Fruit fly (Drosophila melanogaster) whole organism, embryonic: ENCODE measurements around the gene yellow-f.
A peak's percentile ranks its signal among the peaks of the same experiment; 100 is the strongest.

ENCODE experiments used
- Atf6 ChIP-seq: fragments of 200-800 bp; sonication (Bioruptor generic); IDR thresholded peaks from 2 replicates; pipeline ENCODE4 v1.3.6; 2022; ENCODE audit warnings: missing biosample characterization, missing genetic modification characterization
- CG10366 ChIP-seq: fragments of 200-800 bp; sonication (Bioruptor generic); IDR thresholded peaks from 2 replicates; pipeline ENCODE4 v1.3.6; 2022; ENCODE audit warnings: missing biosample characterization, missing genetic modification characterization
- CG10979 ChIP-seq: fragments of 200-800 bp; sonication (Bioruptor generic); optimal IDR thresholded peaks from 2 replicates; lab custom pipeline; 2018; ENCODE audit warnings: missing biosample characterization, mild to moderate bottlenecking, missing genetic modification characterization, moderate library complexity
- CG12071 ChIP-seq: fragments of 200-800 bp; sonication (Bioruptor generic); optimal IDR thresholded peaks from 3 replicates; lab custom pipeline; 2018; ENCODE audit warnings: missing biosample characterization, mild to moderate bottlenecking, missing genetic modification characterization
- CG13424 ChIP-seq: fragments of 200-800 bp; sonication (Bioruptor generic); optimal IDR thresholded peaks from 2 replicates; lab custom pipeline; 2019; ENCODE audit warnings: missing biosample characterization, mild to moderate bottlenecking, missing genetic modification characterization, moderate library complexity
- CG16779 ChIP-seq: fragments of 200-800 bp; sonication (Bioruptor generic); IDR thresholded peaks from 2 replicates; pipeline ENCODE4 v1.3.6; 2022; ENCODE audit warnings: missing biosample characterization, missing genetic modification characterization
- CG16813 ChIP-seq: fragments of 200-800 bp; sonication (Bioruptor generic); IDR thresholded peaks from 3 replicates; pipeline ENCODE4 v1.3.6; 2022; ENCODE audit warnings: missing biosample characterization, missing genetic modification characterization; ENCODE audit not compliant: partially characterized antibody
- CG17359 ChIP-seq: fragments of 200-800 bp; sonication (Bioruptor generic); optimal IDR thresholded peaks from 3 replicates; lab custom pipeline; 2018; ENCODE audit warnings: missing biosample characterization, mild to moderate bottlenecking, missing genetic modification characterization, moderate library complexity
- CG18476 ChIP-seq: fragments of 200-800 bp; sonication (Bioruptor generic); optimal IDR thresholded peaks from 2 replicates; lab custom pipeline; 2016; ENCODE audit warnings: missing biosample characterization, mild to moderate bottlenecking, missing genetic modification characterization
- CG30403 ChIP-seq: fragments of 200-800 bp; sonication (Bioruptor generic); optimal IDR thresholded peaks from 3 replicates; lab custom pipeline; 2016; ENCODE audit warnings: missing biosample characterization, missing genetic modification characterization
- CG30431 ChIP-seq: fragments of 200-800 bp; sonication (Bioruptor generic); optimal IDR thresholded peaks from 2 replicates; lab custom pipeline; 2017; ENCODE audit warnings: missing biosample characterization, missing genetic modification characterization
- CG3065 ChIP-seq: fragments of 200-800 bp; sonication (Bioruptor generic); optimal IDR thresholded peaks from 2 replicates; lab custom pipeline; 2016; ENCODE audit warnings: missing biosample characterization, missing genetic modification characterization
- CG33213 ChIP-seq: fragments of 200-800 bp; sonication (Bioruptor generic); optimal IDR thresholded peaks from 3 replicates; lab custom pipeline; 2016; ENCODE audit warnings: missing biosample characterization, missing genetic modification characterization
- CG4328 ChIP-seq: fragments of 200-800 bp; sonication (Bioruptor generic); optimal IDR thresholded peaks from 3 replicates; lab custom pipeline; 2017; ENCODE audit warnings: missing biosample characterization, missing genetic modification reagents, missing genetic modification characterization
- CG4617 ChIP-seq: fragments of 200-800 bp; sonication (Bioruptor generic); optimal IDR thresholded peaks from 3 replicates; lab custom pipeline; 2016; ENCODE audit warnings: missing biosample characterization, missing genetic modification characterization, borderline replicate concordance
- CG6254 ChIP-seq: fragments of 200-800 bp; sonication (Bioruptor generic); optimal IDR thresholded peaks from 3 replicates; lab custom pipeline; 2017; ENCODE audit warnings: mild to moderate bottlenecking, missing biosample characterization, missing genetic modification reagents, missing genetic modification characterization
- CG6272 ChIP-seq: fragments of 200-800 bp; sonication (Bioruptor generic); IDR thresholded peaks from 2 replicates; pipeline ENCODE4 v1.3.6; 2022; ENCODE audit warnings: missing biosample characterization, missing genetic modification characterization
- CG7963 ChIP-seq: fragments of 200-800 bp; sonication (Bioruptor generic); IDR thresholded peaks from 3 replicates; pipeline ENCODE4 v1.3.6; 2022; ENCODE audit warnings: missing biosample characterization, missing genetic modification characterization; ENCODE audit not compliant: partially characterized antibody
- CG8944 ChIP-seq: fragments of 200-800 bp; sonication (Bioruptor generic); optimal IDR thresholded peaks from 3 replicates; lab custom pipeline; 2016; ENCODE audit warnings: missing biosample characterization, missing genetic modification characterization
- CG9727 ChIP-seq: fragments of 200-800 bp; sonication (Bioruptor generic); optimal IDR thresholded peaks from 3 replicates; lab custom pipeline; 2017; ENCODE audit warnings: missing biosample characterization, mild to moderate bottlenecking, missing genetic modification characterization
- CkIIα-i1 ChIP-seq: fragments of 200-800 bp; sonication (Bioruptor generic); IDR thresholded peaks from 2 replicates; pipeline ENCODE4 v1.3.6; 2022; ENCODE audit warnings: missing biosample characterization, missing genetic modification characterization
- MTF-1 ChIP-seq: fragments of 200-800 bp; sonication (Bioruptor generic); optimal IDR thresholded peaks from 2 replicates; lab custom pipeline; 2018; ENCODE audit warnings: missing biosample characterization, mild to moderate bottlenecking, missing genetic modification characterization, borderline replicate concordance
- NfI ChIP-seq: fragments of 200-800 bp; sonication (Bioruptor generic); optimal IDR thresholded peaks from 3 replicates; lab custom pipeline; 2018; ENCODE audit warnings: missing biosample characterization, mild to moderate bottlenecking, missing genetic modification characterization, moderate library complexity
- Scr ChIP-seq: fragments of 200-800 bp; sonication (Bioruptor generic); IDR thresholded peaks from 2 replicates; pipeline ENCODE4 v1.3.6; 2022; ENCODE audit warnings: missing biosample characterization, missing genetic modification characterization; ENCODE audit not compliant: partially characterized antibody
- Sin3A ChIP-seq: fragments of >200 bp; optimal IDR thresholded peaks from 2 replicates; lab custom pipeline; 2018
- TFAM ChIP-seq: fragments of 200-800 bp; sonication (Bioruptor generic); optimal IDR thresholded peaks from 2 replicates; lab custom pipeline; 2017; ENCODE audit warnings: missing biosample characterization, missing genetic modification characterization, inconsistent platforms
- Taf1 ChIP-seq: fragments of 200-800 bp; sonication (Bioruptor generic); IDR thresholded peaks from 2 replicates; pipeline ENCODE4 v1.3.6; 2022; ENCODE audit warnings: missing biosample characterization, missing genetic modification characterization
- al ChIP-seq: fragments of 200-800 bp; sonication (Bioruptor generic); IDR thresholded peaks from 2 replicates; pipeline ENCODE4 v1.3.6; 2022; ENCODE audit warnings: missing biosample characterization, missing genetic modification characterization
- ash1 ChIP-seq: fragments of 200-800 bp; sonication (Bioruptor generic); optimal IDR thresholded peaks from 2 replicates; lab custom pipeline; 2018; ENCODE audit warnings: missing biosample characterization, mild to moderate bottlenecking, missing genetic modification characterization
- az2 ChIP-seq: fragments of 200-800 bp; sonication (Bioruptor generic); optimal IDR thresholded peaks from 3 replicates; lab custom pipeline; 2016; ENCODE audit warnings: missing biosample characterization, missing genetic modification characterization
- bbx ChIP-seq: fragments of 200-800 bp; sonication (Bioruptor generic); IDR thresholded peaks from 2 replicates; pipeline ENCODE4 v1.3.6; 2022; ENCODE audit warnings: missing biosample characterization, missing genetic modification characterization; ENCODE audit not compliant: partially characterized antibody
- btn ChIP-seq: fragments of 200-800 bp; sonication (Bioruptor generic); optimal IDR thresholded peaks from 2 replicates; lab custom pipeline; 2016; ENCODE audit warnings: missing biosample characterization, missing genetic modification characterization
- dimm ChIP-seq: fragments of 200-800 bp; sonication (Bioruptor generic); IDR thresholded peaks from 2 replicates; pipeline ENCODE4 v1.3.6; 2022; ENCODE audit warnings: missing biosample characterization, missing genetic modification characterization
- dm ChIP-seq: fragments of 200-800 bp; sonication (Bioruptor generic); optimal IDR thresholded peaks from 3 replicates; lab custom pipeline; 2016; ENCODE audit warnings: missing biosample characterization, missing genetic modification characterization
- ftz-f1 ChIP-seq: fragments of 200-800 bp; sonication (Bioruptor generic); optimal IDR thresholded peaks from 2 replicates; lab custom pipeline; 2016; ENCODE audit warnings: missing biosample characterization, missing genetic modification characterization
- fu2 ChIP-seq: fragments of 200-800 bp; sonication (Bioruptor generic); optimal IDR thresholded peaks from 2 replicates; lab custom pipeline; 2016; ENCODE audit warnings: missing biosample characterization, missing genetic modification characterization
- her ChIP-seq: fragments of 200-800 bp; sonication (Bioruptor generic); optimal IDR thresholded peaks from 2 replicates; lab custom pipeline; 2016; ENCODE audit warnings: missing biosample characterization, missing genetic modification characterization
- jing ChIP-seq: fragments of 200-800 bp; sonication (Bioruptor generic); optimal IDR thresholded peaks from 2 replicates; lab custom pipeline; 2018; ENCODE audit warnings: missing biosample characterization, mild to moderate bottlenecking, missing genetic modification characterization
- mam ChIP-seq: fragments of 200-800 bp; sonication (Bioruptor generic); optimal IDR thresholded peaks from 3 replicates; lab custom pipeline; 2016; ENCODE audit warnings: missing biosample characterization, missing genetic modification characterization
- onecut ChIP-seq: fragments of 200-800 bp; sonication (Bioruptor generic); IDR thresholded peaks from 2 replicates; pipeline ENCODE4 v1.3.6; 2022; ENCODE audit warnings: missing biosample characterization, missing genetic modification characterization
- pho ChIP-seq: fragments of 200-800 bp; sonication (Bioruptor generic); optimal IDR thresholded peaks from 2 replicates; lab custom pipeline; 2016; ENCODE audit warnings: missing biosample characterization, missing genetic modification characterization
- psq ChIP-seq: fragments of 200-800 bp; sonication (Bioruptor generic); optimal IDR thresholded peaks from 2 replicates; lab custom pipeline; 2017; ENCODE audit warnings: missing biosample characterization, missing genetic modification characterization
- pzg ChIP-seq: fragments of 200-800 bp; sonication (Bioruptor generic); optimal IDR thresholded peaks from 3 replicates; lab custom pipeline; 2018; ENCODE audit warnings: missing biosample characterization, mild to moderate bottlenecking, missing genetic modification characterization, moderate library complexity
- rib ChIP-seq: fragments of 200-800 bp; sonication (Bioruptor generic); IDR thresholded peaks from 2 replicates; pipeline ENCODE4 v1.3.6; 2022; ENCODE audit warnings: missing biosample characterization, missing genetic modification characterization
- shn ChIP-seq: fragments of 200-800 bp; sonication (Bioruptor generic); optimal IDR thresholded peaks from 3 replicates; lab custom pipeline; 2016; ENCODE audit warnings: missing biosample characterization, missing genetic modification characterization
- so ChIP-seq: fragments of 200-800 bp; sonication (Bioruptor generic); IDR thresholded peaks from 3 replicates; pipeline ENCODE4 v1.3.6; 2022; ENCODE audit warnings: missing biosample characterization, missing genetic modification characterization
- ssp ChIP-seq: fragments of 200-800 bp; sonication (Bioruptor generic); IDR thresholded peaks from 2 replicates; pipeline ENCODE4 v1.3.6; 2022; ENCODE audit warnings: missing biosample characterization, missing genetic modification characterization
- tup ChIP-seq: fragments of 200-800 bp; sonication (Bioruptor generic); optimal IDR thresholded peaks from 2 replicates; lab custom pipeline; 2016; ENCODE audit warnings: missing biosample characterization, mild to moderate bottlenecking, missing genetic modification characterization, moderate library complexity
- unc-4 ChIP-seq: fragments of 200-800 bp; sonication (Bioruptor generic); IDR thresholded peaks from 2 replicates; pipeline ENCODE4 v1.3.6; 2022; ENCODE audit warnings: missing biosample characterization, missing genetic modification characterization; ENCODE audit not compliant: partially characterized antibody
- vvl ChIP-seq: fragments of 200-800 bp; sonication (Bioruptor generic); IDR thresholded peaks from 2 replicates; pipeline ENCODE4 v1.3.6; 2022; ENCODE audit warnings: missing biosample characterization, missing genetic modification characterization

The yellow-f gene

DNA sequence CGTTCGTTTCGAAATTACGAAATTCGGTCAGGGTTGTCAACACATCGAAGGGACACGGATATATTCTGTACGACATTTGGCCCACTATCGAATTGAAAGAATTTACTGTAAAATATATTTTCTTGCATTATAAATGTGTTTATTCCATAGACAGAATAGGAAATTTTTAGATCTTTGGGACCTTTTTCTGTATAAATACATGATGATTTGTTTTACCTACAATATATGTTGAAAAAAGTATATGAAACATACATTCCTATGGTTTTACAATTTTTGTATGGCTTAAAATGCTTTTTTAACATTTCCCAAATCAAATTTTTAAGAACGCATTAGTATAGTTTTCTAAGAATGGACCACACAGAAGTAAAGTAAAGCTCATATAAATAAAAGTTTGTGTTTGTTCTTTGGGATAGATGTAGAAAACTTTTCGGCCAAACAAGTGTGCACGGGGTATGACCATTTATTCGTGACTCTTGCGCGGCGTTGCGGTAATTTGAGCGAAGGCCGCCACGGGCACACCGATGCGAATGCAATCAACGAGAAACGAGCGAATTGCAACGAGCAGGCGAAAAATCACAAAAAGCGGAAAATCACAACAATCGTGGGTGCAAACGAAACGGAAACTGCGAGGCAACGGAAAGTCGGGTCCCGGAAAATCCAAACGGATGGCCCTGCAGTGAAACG is 4.7 kb upstream of the yellow-f start, which contains the start of the genes CG17327, CG44194 and CG7518 (continued):
- TF ChIP-seq al (GFP tag; lab: Robert Waterston, UW) (peak; percentile 26; the same call in 1 of the 2 replicates), mam (GFP tag; lab: Kevin White, UChicago) (peak; percentile 27), her (GFP tag; lab: Kevin White, UChicago) (no peak), CG3065 (no peak), CG16813 (peak; percentile 33; the same call in 1 of the 3 replicates), CkIIα-i1 (no peak), CG6272 (no peak; the same call in 1 of the 2 replicates), CG30431 (GFP tag; lab: Kevin White, UChicago) (no peak), bbx (GFP tag; lab: Robert Waterston, UW) (peak; percentile 37; the same call in 1 of the 2 replicates), ssp (GFP tag; lab: Robert Waterston, UW) (peak; percentile 96), CG12071 (no peak), CG6254 (GFP tag; lab: Kevin White, UChicago) (no peak), Atf6 (GFP tag; lab: Robert Waterston, UW) (no peak), CG10366 (no peak), CG13424 (tag; lab: Kevin White, UChicago) (peak; percentile 35), fu2 (GFP tag; lab: Kevin White, UChicago) (peak; percentile 16), TFAM (GFP tag; lab: Kevin White, UChicago) (no peak), CG17359 (tag; lab: Kevin White, UChicago) (no peak), CG30403 (GFP tag; lab: Kevin White, UChicago) (peak; percentile 47), btn (no peak), rib (GFP tag; lab: Robert Waterston, UW) (peak; percentile 77), jing (GFP tag; lab: Kevin White, UChicago) (no peak), NfI (GFP tag; lab: Kevin White, UChicago) (no peak), CG8944 (GFP tag; lab: Kevin White, UChicago) (no peak), dimm (GFP tag; lab: Robert Waterston, UW) (no peak), az2 (GFP tag; lab: Kevin White, UChicago) (peak; percentile 30), tup (GFP tag; lab: Kevin White, UChicago) (no peak), psq (no peak), MTF-1 (no peak), CG18476 (GFP tag; lab: Kevin White, UChicago) (peak; percentile 6), Scr (GFP tag; lab: Robert Waterston, UW) (peak; percentile 52), Sin3A (lab: Kevin White, UChicago) (peak; percentile 51), unc-4 (GFP tag; lab: Robert Waterston, UW) (peak; percentile 37), CG10979 (tag; lab: Kevin White, UChicago) (no peak), pzg (peak; percentile 73), CG4617 (peak; percentile 58), so (GFP tag; lab: Robert Waterston, UW) (no peak), CG9727 (peak; percentile 32), Taf1 (no peak), CG7963 (0 out of 3 replicates have a peak, but pooled peaks have one; percentile 48), vvl (GFP tag; lab: Robert Waterston, UW) (peak; percentile 21; the same call in 1 of the 2 replicates), CG16779 (GFP tag; lab: Robert Waterston, UW) (no peak), CG33213 (GFP tag; lab: Kevin White, UChicago) (no peak), CG4328 (GFP tag; lab: Kevin White, UChicago) (no peak), onecut (GFP tag; lab: Robert Waterston, UW) (no peak), pho (peak; percentile 22), dm (peak; percentile 54), ash1 (GFP tag; lab: Kevin White, UChicago) (no peak), ftz-f1 (no peak), shn (GFP tag; lab: Kevin White, UChicago) (no peak)
